Fruit fly (Drosophila melanogaster): ENCODE results near the gene ova.

dm6 chr2L:10278658-10279057 is 47.2 kb upstream of the ova start, which contains the start of gene Utx:
- TF ChIP-seq insv (optimal IDR thresholded peaks at IDR 0.05) (no peak), h (optimal IDR thresholded peaks at IDR 0.05) (no peak), ttk (optimal IDR thresholded peaks at IDR 0.05) (no peak), psq (optimal IDR thresholded peaks at IDR 0.05) (no peak), Myc (optimal IDR thresholded peaks at IDR 0.05) (no peak)

Measured in Kc167 (cell line).